3 fruit fly cellular contexts compared by ENCODE assay signal in genomic region chr2L:22249570-22250274, dm6.
TF ChIP-seq lines count a peak whose summit lies in the region.

Tif-IA (plus strand) TSS chr2L:22249876.

- no peak for TF ChIP-seq CTCF in whole organism, embryonic (GFP tag; optimal IDR thresholded peaks at IDR 0.05; lab: Kevin White, UChicago)

TF ChIP-seq in whole organism, embryonic, 481 proteins besides CTCF, POLR2A, EP300 and RAD21 (continues in another document):
- TF ChIP-seq Ravus (GFP tag; IDR thresholded peaks at IDR 0.05; lab: Robert Waterston, UW) (no peak), ssp (GFP tag; IDR thresholded peaks at IDR 0.05; lab: Robert Waterston, UW) (peak; percentile 97), zen (tag; optimal IDR thresholded peaks at IDR 0.05; lab: Kevin White, UChicago) (peak; percentile 18), CG17829 (tag; optimal IDR thresholded peaks at IDR 0.05; lab: Kevin White, UChicago) (peak; percentile 17), CG4328 (GFP tag; optimal IDR thresholded peaks at IDR 0.05; lab: Kevin White, UChicago) (no peak), E2f1 (GFP tag; IDR thresholded peaks at IDR 0.05; lab: Robert Waterston, UW) (no peak), br (optimal IDR thresholded peaks at IDR 0.05; lab: Kevin White, UChicago) (no peak), Blimp-1 (GFP tag; optimal IDR thresholded peaks at IDR 0.05; lab: Kevin White, UChicago) (no peak), CG4617 (GFP tag; optimal IDR thresholded peaks at IDR 0.05; lab: Kevin White, UChicago; ENCODE audit: borderline replicate concordance) (peak; percentile 49), Dek (tag; optimal IDR thresholded peaks at IDR 0.05; lab: Kevin White, UChicago) (no peak), Lhr (GFP tag; optimal IDR thresholded peaks at IDR 0.05; lab: Kevin White, UChicago) (peak; percentile 49), Sry-β (GFP tag; optimal IDR thresholded peaks at IDR 0.05; lab: Kevin White, UChicago) (no peak), BEAF-32 (GFP tag; optimal IDR thresholded peaks at IDR 0.05; lab: Kevin White, UChicago) (peak; percentile 35), Neu2 (GFP tag; optimal IDR thresholded peaks at IDR 0.05; lab: Kevin White, UChicago; ENCODE audit: borderline replicate concordance) (no peak), CG32532 (GFP tag; IDR thresholded peaks at IDR 0.05; lab: Robert Waterston, UW) (no peak), Six4 (GFP tag; optimal IDR thresholded peaks at IDR 0.05; lab: Kevin White, UChicago) (no peak), dm (GFP tag; optimal IDR thresholded peaks at IDR 0.05; lab: Kevin White, UChicago) (peak; percentile 32), CkIIα-i1 (GFP tag; IDR thresholded peaks at IDR 0.05; lab: Robert Waterston, UW) (no peak), CG1603 (tag; optimal IDR thresholded peaks at IDR 0.05; lab: Kevin White, UChicago) (peak; percentile 81), YL-1 (GFP tag; optimal IDR thresholded peaks at IDR 0.05; lab: Kevin White, UChicago) (peak; percentile 8), CG1024 (GFP tag; IDR thresholded peaks at IDR 0.05; lab: Robert Waterston, UW) (peak; percentile 96), inv (GFP tag; IDR thresholded peaks at IDR 0.05; lab: Robert Waterston, UW; ENCODE audit: partially characterized antibody) (no peak), CG1233 (GFP tag; optimal IDR thresholded peaks at IDR 0.05; lab: Kevin White, UChicago) (no peak), CG11723 (GFP tag; optimal IDR thresholded peaks at IDR 0.05; lab: Kevin White, UChicago) (peak; percentile 68), dmrt11E (tag; optimal IDR thresholded peaks at IDR 0.05; lab: Kevin White, UChicago) (no peak), CG2712 (tag; optimal IDR thresholded peaks at IDR 0.05; lab: Kevin White, UChicago) (peak; percentile 9), Sin3A (optimal IDR thresholded peaks at IDR 0.05; lab: Kevin White, UChicago) (no peak), CG16863 (GFP tag; optimal IDR thresholded peaks at IDR 0.05; lab: Kevin White, UChicago) (no peak), CG14710 (tag; optimal IDR thresholded peaks at IDR 0.05; lab: Kevin White, UChicago) (peak; percentile 43), CG30020 (tag; optimal IDR thresholded peaks at IDR 0.05; lab: Kevin White, UChicago) (peak; percentile 98), row (GFP tag; IDR thresholded peaks at IDR 0.05; lab: Robert Waterston, UW) (peak; percentile 70)

TF ChIP-seq in whole organism, prepupa, 60 proteins besides CTCF, POLR2A, EP300 and RAD21:
- peak; percentile 13 for TF ChIP-seq Hr39 (GFP tag; optimal IDR thresholded peaks at IDR 0.05; lab: Kevin White, UChicago)
- no peak for TF ChIP-seq ss (GFP tag; optimal IDR thresholded peaks at IDR 0.05; lab: Kevin White, UChicago)

TF ChIP-seq in whole organism, wandering third instar larva, 38 proteins besides CTCF, POLR2A, EP300 and RAD21:
- peak; percentile 29 for TF ChIP-seq N (GFP tag; optimal IDR thresholded peaks at IDR 0.05; lab: Kevin White, UChicago)
- peak; percentile 24 for TF ChIP-seq Myc (optimal IDR thresholded peaks at IDR 0.05; lab: Kevin White, UChicago)
- peak; percentile 31 for TF ChIP-seq woc (GFP tag; optimal IDR thresholded peaks at IDR 0.05; lab: Kevin White, UChicago)
- TF ChIP-seq jim (GFP tag; optimal IDR thresholded peaks at IDR 0.05; lab: Kevin White, UChicago): no peak
TF ChIP-seq in whole organism, wandering third instar larva: peak in this region for 3.

Comparison
In these comparisons a context has a peak if more than half of its experiments do, and no peak if none do; other contexts are left out.
1. Of the 7 proteins assayed by ChIP-seq in both whole organism, embryonic and whole organism, prepupa: peak only in whole organism, embryonic: none; only in whole organism, prepupa: Hr39; in both: none; in neither: 6.